Fruit fly (Drosophila melanogaster) whole organism, embryonic: ENCODE measurements around the gene Ctl1.

ENCODE experiments used
- CG10321 ChIP-seq: fragments of 200-800 bp; sonication (Bioruptor generic); IDR thresholded peaks from 2 replicates; pipeline ENCODE4 v1.3.6; 2022; ENCODE audit warnings: missing biosample characterization, missing genetic modification characterization
- CG10431 ChIP-seq: fragments of 200-800 bp; sonication (Bioruptor generic); optimal IDR thresholded peaks from 3 replicates; lab custom pipeline; 2018; ENCODE audit warnings: missing biosample characterization, mild to moderate bottlenecking, missing genetic modification characterization
- CG10462 ChIP-seq: fragments of 200-800 bp; sonication (Bioruptor generic); optimal IDR thresholded peaks from 2 replicates; lab custom pipeline; 2016; ENCODE audit warnings: missing biosample characterization, missing genetic modification characterization
- CG10565 ChIP-seq: fragments of 200-800 bp; sonication (Bioruptor generic); optimal IDR thresholded peaks from 3 replicates; lab custom pipeline; 2016; ENCODE audit warnings: missing biosample characterization, mild to moderate bottlenecking, missing genetic modification characterization
- CG10959 ChIP-seq: fragments of 200-800 bp; sonication (Bioruptor generic); IDR thresholded peaks from 2 replicates; pipeline ENCODE4 v1.3.6; 2022; ENCODE audit warnings: missing biosample characterization, missing genetic modification characterization
- CG11696 ChIP-seq: fragments of 200-800 bp; sonication (Bioruptor generic); IDR thresholded peaks from 2 replicates; pipeline ENCODE4 v1.3.6; 2022; ENCODE audit warnings: missing biosample characterization, missing genetic modification characterization
- CG12659 ChIP-seq: fragments of 200-800 bp; sonication (Bioruptor generic); optimal IDR thresholded peaks from 3 replicates; lab custom pipeline; 2017; ENCODE audit warnings: mild to moderate bottlenecking, missing biosample characterization, missing genetic modification reagents, missing genetic modification characterization
- CG13287 ChIP-seq: fragments of 200-800 bp; sonication (Bioruptor generic); IDR thresholded peaks from 2 replicates; pipeline ENCODE4 v1.3.6; 2022; ENCODE audit warnings: missing biosample characterization, missing genetic modification characterization; ENCODE audit not compliant: partially characterized antibody
- CG14014 ChIP-seq: fragments of 200-800 bp; sonication (Bioruptor generic); IDR thresholded peaks from 2 replicates; pipeline ENCODE4 v1.3.6; 2022; ENCODE audit warnings: missing biosample characterization, missing genetic modification characterization
- CG17361 ChIP-seq: fragments of 200-800 bp; sonication (Bioruptor generic); IDR thresholded peaks from 3 replicates; pipeline ENCODE4 v1.3.6; 2022; ENCODE audit warnings: missing biosample characterization, missing genetic modification characterization
- CG17829 ChIP-seq: fragments of 200-800 bp; optimal IDR thresholded peaks from 2 replicates; lab custom pipeline; 2019; ENCODE audit warnings: missing biosample characterization, mild to moderate bottlenecking, missing genetic modification characterization, moderate library complexity
- CG18011 ChIP-seq: fragments of 200-800 bp; sonication (Bioruptor generic); optimal IDR thresholded peaks from 2 replicates; lab custom pipeline; 2017; ENCODE audit warnings: missing biosample characterization, missing genetic modification characterization, mild to moderate bottlenecking, moderate library complexity, missing genotype
- CG43689 ChIP-seq: fragments of 200-800 bp; sonication (Bioruptor generic); IDR thresholded peaks from 2 replicates; pipeline ENCODE4 v1.3.6; 2022; ENCODE audit warnings: missing biosample characterization, missing genetic modification characterization
- CG4404 ChIP-seq: fragments of 200-800 bp; sonication (Bioruptor generic); IDR thresholded peaks from 2 replicates; pipeline ENCODE4 v1.3.6; 2022; ENCODE audit warnings: missing biosample characterization, missing genetic modification characterization
- CG6175 ChIP-seq: fragments of 200-800 bp; sonication (Bioruptor generic); IDR thresholded peaks from 3 replicates; pipeline ENCODE4 v1.3.6; 2022; ENCODE audit warnings: missing biosample characterization, missing genetic modification characterization
- CG7271 ChIP-seq: fragments of 200-800 bp; sonication (Bioruptor generic); optimal IDR thresholded peaks from 2 replicates; lab custom pipeline; 2018; ENCODE audit warnings: missing biosample characterization, mild to moderate bottlenecking, missing genetic modification characterization, moderate library complexity
- CG7745 ChIP-seq: fragments of 200-800 bp; sonication (Bioruptor generic); optimal IDR thresholded peaks from 2 replicates; lab custom pipeline; 2018; ENCODE audit warnings: missing biosample characterization, mild to moderate bottlenecking, missing genetic modification characterization, moderate library complexity
- CrebB ChIP-seq: fragments of 200-800 bp; sonication (Bioruptor generic); optimal IDR thresholded peaks from 3 replicates; lab custom pipeline; 2018; ENCODE audit warnings: missing biosample characterization, mild to moderate bottlenecking, missing genetic modification characterization
- D ChIP-seq, 2 experiments: fragments of 200-800 bp in 1 of 2; fragments of >200 bp in 1 of 2; sonication (Bioruptor generic) in 1 of 2; optimal IDR thresholded peaks; 2 replicates in 1 of 2; 3 replicates in 1 of 2; lab custom pipeline; 2017; ENCODE audit warnings: mild to moderate bottlenecking in 1 of 2, missing biosample characterization in 1 of 2, missing genetic modification characterization in 1 of 2, missing genetic modification reagents in 1 of 2
- Ets65A ChIP-seq: fragments of 200-800 bp; sonication (Bioruptor generic); peaks from one replicate; lab custom pipeline; 2016; ENCODE audit warnings: missing biosample characterization, missing genetic modification characterization
- Fer3 ChIP-seq: fragments of 200-800 bp; sonication (Bioruptor generic); optimal IDR thresholded peaks from 2 replicates; lab custom pipeline; 2018; ENCODE audit warnings: missing biosample characterization, mild to moderate bottlenecking, missing genetic modification characterization, moderate library complexity
- HLH4C ChIP-seq: fragments of 200-800 bp; sonication (Bioruptor generic); IDR thresholded peaks from 3 replicates; pipeline ENCODE4 v1.3.6; 2022; ENCODE audit warnings: missing biosample characterization, missing genetic modification characterization; ENCODE audit not compliant: partially characterized antibody
- Jarid2 ChIP-seq: fragments of 200-800 bp; sonication (Bioruptor generic); optimal IDR thresholded peaks from 3 replicates; lab custom pipeline; 2017; ENCODE audit warnings: mild to moderate bottlenecking, missing biosample characterization, missing genetic modification reagents, missing genetic modification characterization
- Kr ChIP-seq: fragments of 200-800 bp; sonication (Bioruptor generic); optimal IDR thresholded peaks from 2 replicates; lab custom pipeline; 2017; ENCODE audit warnings: missing biosample characterization, mild to moderate bottlenecking, missing genetic modification characterization
- Ssrp ChIP-seq: fragments of 200-800 bp; sonication (Bioruptor generic); optimal IDR thresholded peaks from 2 replicates; lab custom pipeline; 2018; ENCODE audit warnings: missing biosample characterization, mild to moderate bottlenecking, missing genetic modification characterization, moderate library complexity
- ap ChIP-seq: fragments of 200-800 bp; sonication (Bioruptor generic); IDR thresholded peaks from 2 replicates; pipeline ENCODE4 v1.3.6; 2022; ENCODE audit warnings: missing biosample characterization, missing genetic modification characterization
- ash1 ChIP-seq: fragments of 200-800 bp; sonication (Bioruptor generic); optimal IDR thresholded peaks from 2 replicates; lab custom pipeline; 2018; ENCODE audit warnings: missing biosample characterization, mild to moderate bottlenecking, missing genetic modification characterization
- ato ChIP-seq: fragments of 200-800 bp; sonication (Bioruptor generic); IDR thresholded peaks from 2 replicates; pipeline ENCODE4 v1.3.6; 2022; ENCODE audit warnings: missing biosample characterization, missing genetic modification characterization; ENCODE audit not compliant: partially characterized antibody
- bbx ChIP-seq: fragments of 200-800 bp; sonication (Bioruptor generic); IDR thresholded peaks from 2 replicates; pipeline ENCODE4 v1.3.6; 2022; ENCODE audit warnings: missing biosample characterization, missing genetic modification characterization; ENCODE audit not compliant: partially characterized antibody
- cato ChIP-seq: fragments of 200-800 bp; sonication (Bioruptor generic); optimal IDR thresholded peaks from 2 replicates; lab custom pipeline; 2016; ENCODE audit warnings: missing biosample characterization, missing genetic modification characterization, borderline replicate concordance
- cg ChIP-seq: fragments of 200-800 bp; sonication (Bioruptor generic); optimal IDR thresholded peaks from 3 replicates; lab custom pipeline; 2019; ENCODE audit warnings: missing biosample characterization, mild to moderate bottlenecking, missing genetic modification characterization, moderate library complexity
- cwo ChIP-seq: fragments of 200-800 bp; sonication (Bioruptor generic); optimal IDR thresholded peaks from 3 replicates; lab custom pipeline; 2017; ENCODE audit warnings: missing biosample characterization, missing genetic modification characterization, mild to moderate bottlenecking, moderate library complexity, missing genetic modification reagents
- fru ChIP-seq: fragments of >200 bp; optimal IDR thresholded peaks from 2 replicates; lab custom pipeline; 2017
- ftz-f1 ChIP-seq: fragments of 200-800 bp; sonication (Bioruptor generic); optimal IDR thresholded peaks from 2 replicates; lab custom pipeline; 2016; ENCODE audit warnings: missing biosample characterization, missing genetic modification characterization
- jigr1 ChIP-seq: fragments of 200-800 bp; sonication (Bioruptor generic); IDR thresholded peaks from 3 replicates; pipeline ENCODE4 v1.3.6; 2022; ENCODE audit warnings: missing biosample characterization, missing genetic modification characterization
- kay ChIP-seq: fragments of 200-800 bp; sonication (Bioruptor generic); optimal IDR thresholded peaks from 2 replicates; lab custom pipeline; 2016; ENCODE audit warnings: missing biosample characterization, missing genetic modification characterization
- lov ChIP-seq, 2 experiments: fragments of 200-800 bp in 1 of 2; fragments of >200 bp in 1 of 2; sonication (Bioruptor generic) in 1 of 2; IDR thresholded peaks in 1 of 2; optimal IDR thresholded peaks in 1 of 2; 2 replicates in 1 of 2; 3 replicates in 1 of 2; pipeline versions ENCODE4 v1.3.6 to Lab custom; 2017 to 2022; ENCODE audit warnings: missing biosample characterization in 1 of 2, missing genetic modification characterization in 1 of 2
- luna ChIP-seq: fragments of 200-800 bp; sonication (Bioruptor generic); optimal IDR thresholded peaks from 2 replicates; lab custom pipeline; 2016; ENCODE audit warnings: missing biosample characterization, missing genetic modification characterization
- oc ChIP-seq: fragments of 200-800 bp; sonication (Bioruptor generic); optimal IDR thresholded peaks from 2 replicates; lab custom pipeline; 2018; ENCODE audit warnings: missing biosample characterization, mild to moderate bottlenecking, missing genetic modification characterization, moderate library complexity
- odd ChIP-seq: fragments of 200-800 bp; sonication (Bioruptor generic); optimal IDR thresholded peaks from 2 replicates; lab custom pipeline; 2017; ENCODE audit warnings: missing biosample characterization, mild to moderate bottlenecking, missing genetic modification characterization
- peb ChIP-seq: fragments of 200-800 bp; sonication (Bioruptor generic); IDR thresholded peaks from 2 replicates; pipeline ENCODE4 v1.3.6; 2022; ENCODE audit warnings: missing biosample characterization, missing genetic modification characterization
- phol ChIP-seq: fragments of 200-800 bp; sonication (Bioruptor generic); optimal IDR thresholded peaks from 3 replicates; lab custom pipeline; 2018; ENCODE audit warnings: missing biosample characterization, mild to moderate bottlenecking, missing genetic modification characterization, moderate library complexity
- pnt ChIP-seq: fragments of 200-800 bp; sonication (Bioruptor generic); optimal IDR thresholded peaks from 3 replicates; lab custom pipeline; 2016; ENCODE audit warnings: missing biosample characterization, missing genetic modification characterization
- pros ChIP-seq: fragments of 200-800 bp; sonication (Bioruptor generic); optimal IDR thresholded peaks from 3 replicates; lab custom pipeline; 2019; ENCODE audit warnings: missing biosample characterization, mild to moderate bottlenecking, missing genetic modification characterization, moderate library complexity
- psq ChIP-seq: fragments of 200-800 bp; sonication (Bioruptor generic); optimal IDR thresholded peaks from 2 replicates; lab custom pipeline; 2017; ENCODE audit warnings: missing biosample characterization, missing genetic modification characterization
- slbo ChIP-seq: fragments of 200-800 bp; sonication (Bioruptor generic); IDR thresholded peaks from 2 replicates; pipeline ENCODE4 v1.3.6; 2022; ENCODE audit warnings: missing biosample characterization, missing genetic modification characterization
- slp2 ChIP-seq: fragments of 200-800 bp; sonication (Bioruptor generic); optimal IDR thresholded peaks from 2 replicates; lab custom pipeline; 2016; ENCODE audit warnings: missing biosample characterization, missing genetic modification characterization

Gene Ctl1

dm6 chr3L:4231401-4232014 is 46.3 kb upstream of the Ctl1 start (continued):
- TF ChIP-seq CG18011 (GFP tag; lab: Kevin White, UChicago) (no peak), CG17361 (GFP tag; lab: Robert Waterston, UW) (no peak)
- TF ChIP-seq, all 482 proteins: peak for 14

dm6 chr3L:4232227-4232626 is 45.5 kb upstream of the Ctl1 start:
- TF ChIP-seq kay (GFP tag; lab: Kevin White, UChicago) (peak; percentile 71), ap (GFP tag; lab: Robert Waterston, UW) (no peak), CG4404 (no peak), lov (optimal IDR thresholded peaks at IDR 0.05; lab: Kevin White, UChicago) (no peak), lov (GFP tag; IDR thresholded peaks at IDR 0.05; lab: Robert Waterston, UW) (0 out of 3 replicates have a peak, but pooled peaks have one; percentile 61), oc (tag; lab: Kevin White, UChicago) (peak; percentile 98), CG7745 (no peak), cg (GFP tag; lab: Kevin White, UChicago) (peak; percentile 72), ash1 (no peak), HLH4C (no peak), CG10431 (GFP tag; lab: Kevin White, UChicago) (no peak), phol (no peak), Ssrp (tag; lab: Kevin White, UChicago) (no peak), CG6175 (GFP tag; lab: Robert Waterston, UW) (no peak), CG10565 (GFP tag; lab: Kevin White, UChicago) (no peak), pros (GFP tag; lab: Kevin White, UChicago) (peak; percentile 94), Fer3 (tag; lab: Kevin White, UChicago) (no peak), jigr1 (GFP tag; lab: Robert Waterston, UW) (no peak), slbo (GFP tag; lab: Robert Waterston, UW) (no peak), cwo (GFP tag; lab: Kevin White, UChicago) (no peak), CG7271 (no peak), CG10321 (no peak), D (optimal IDR thresholded peaks at IDR 0.05; lab: Kevin White, UChicago) (no peak), D (GFP tag; optimal IDR thresholded peaks at IDR 0.05; lab: Kevin White, UChicago) (no peak), bbx (GFP tag; lab: Robert Waterston, UW) (0 out of 2 replicates have a peak, but pooled peaks have one; percentile 23), CG10959 (GFP tag; lab: Robert Waterston, UW) (no peak), cato (GFP tag; lab: Kevin White, UChicago) (no peak), odd (GFP tag; lab: Kevin White, UChicago) (no peak), ato (GFP tag; lab: Robert Waterston, UW) (no peak), CG43689 (GFP tag; lab: Robert Waterston, UW) (no peak), Ets65A (GFP tag; lab: Kevin White, UChicago) (no peak), fru (lab: Kevin White, UChicago) (no peak), CrebB (tag; lab: Kevin White, UChicago) (no peak), CG10462 (no peak), ftz-f1 (no peak), CG11696 (no peak), CG12659 (GFP tag; lab: Kevin White, UChicago) (no peak), luna (GFP tag; lab: Kevin White, UChicago) (no peak), CG14014 (GFP tag; lab: Robert Waterston, UW) (no peak), CG17829 (tag; lab: Kevin White, UChicago) (no peak), slp2 (GFP tag; lab: Kevin White, UChicago) (no peak), CG13287 (GFP tag; lab: Robert Waterston, UW) (no peak), psq (no peak), peb (GFP tag; lab: Robert Waterston, UW) (peak; percentile 30; the same call in 1 of the 2 replicates), pnt (no peak), Kr (GFP tag; lab: Kevin White, UChicago) (peak; percentile 34), Jarid2 (no peak)
